Worm (Caenorhabditis elegans) whole organism, young adult: ENCODE data around the gene vms-1.

ENCODE experiments used
- B0019.2 ChIP-seq: fragments of 200-800 bp; sonication (Bioruptor generic); conservative IDR thresholded peaks from 2 replicates; pipeline ENCODE4 v1.3.6; 2022; ENCODE audit warnings: missing genetic modification reagents, missing genetic modification characterization, missing compliant biosample characterization
- B0035.1 ChIP-seq: sonication (generic microtip); optimal IDR thresholded peaks from 2 replicates; lab custom pipeline; 2016; ENCODE audit warnings: missing genetic modification characterization, mild to moderate bottlenecking, missing compliant biosample characterization, missing genotype, missing genetic modification reagents
- B0336.3 ChIP-seq: fragments of 200-800 bp; sonication (Bioruptor generic); IDR thresholded peaks from 2 replicates; pipeline ENCODE4 v1.3.6; 2022; ENCODE audit warnings: missing genetic modification characterization, missing compliant biosample characterization
- C06A6.2 ChIP-seq: fragments of 200-800 bp; sonication (Bioruptor generic); conservative IDR thresholded peaks from 2 replicates; pipeline ENCODE4 v1.3.6; 2022; ENCODE audit warnings: missing genetic modification characterization, missing compliant biosample characterization
- F57C9.4 ChIP-seq: sonication (generic microtip); optimal IDR thresholded peaks from 2 replicates; lab custom pipeline; 2017; ENCODE audit warnings: mild to moderate bottlenecking, missing genetic modification characterization, missing compliant biosample characterization
- K11D2.4 ChIP-seq: fragments of 200-800 bp; sonication (Bioruptor generic); IDR thresholded peaks from 2 replicates; pipeline ENCODE4 v1.3.6; 2022; ENCODE audit warnings: missing genetic modification reagents, missing genetic modification characterization, missing compliant biosample characterization
- T07F8.4 ChIP-seq: sonication (generic microtip); optimal IDR thresholded peaks from 2 replicates; lab custom pipeline; 2016; ENCODE audit warnings: mild to moderate bottlenecking, missing genetic modification characterization, moderate library complexity, missing compliant biosample characterization
- Y67H2A.10 ChIP-seq: fragments of 200-800 bp; sonication (Bioruptor generic); conservative IDR thresholded peaks from 2 replicates; pipeline ENCODE4 v1.3.6; 2022; ENCODE audit warnings: missing genetic modification reagents, missing genetic modification characterization, missing compliant biosample characterization
- Y79H2A.3 ChIP-seq: fragments of 200-800 bp; sonication (Bioruptor generic); conservative IDR thresholded peaks from 2 replicates; pipeline ENCODE4 v1.3.6; 2022; ENCODE audit warnings: missing genetic modification reagents, missing genetic modification characterization, missing compliant biosample characterization
- ZK185.1 ChIP-seq: sonication (generic microtip); optimal IDR thresholded peaks from 2 replicates; lab custom pipeline; 2016; ENCODE audit warnings: mild to moderate bottlenecking, missing genetic modification characterization, missing compliant biosample characterization; ENCODE audit not compliant: poor library complexity, severe bottlenecking
- ama-1 ChIP-seq, 3 experiments: fragments of 150-350 bp in 1 of 3; sonication (generic microtip) in 2 of 3; optimal IDR thresholded peaks; 2 replicates each; lab custom pipeline; 2014 to 2018; ENCODE audit warnings: missing biosample characterization in 2 of 3, missing genetic modification characterization in 2 of 3, missing genetic modification reagents in 2 of 3
- aptf-2 ChIP-seq: fragments of 200-800 bp; sonication (Bioruptor generic); conservative IDR thresholded peaks from 2 replicates; pipeline ENCODE4 v1.3.6; 2022; ENCODE audit warnings: missing genetic modification reagents, missing genetic modification characterization, missing compliant biosample characterization
- attf-3 ChIP-seq: fragments of 200-800 bp; sonication (Bioruptor generic); conservative IDR thresholded peaks from 2 replicates; pipeline ENCODE4 v1.3.6; 2022; ENCODE audit warnings: missing genetic modification reagents, missing genetic modification characterization, missing compliant biosample characterization
- attf-5 ChIP-seq: fragments of 200-800 bp; sonication (Bioruptor generic); optimal IDR thresholded peaks from 2 replicates; lab custom pipeline; 2018; ENCODE audit warnings: mild to moderate bottlenecking, missing genetic modification characterization, missing compliant biosample characterization
- bed-2 ChIP-seq: fragments of 200-800 bp; sonication (Bioruptor generic); IDR thresholded peaks from 2 replicates; pipeline ENCODE4 v1.3.6; 2022; ENCODE audit warnings: missing genetic modification reagents, missing genetic modification characterization, missing compliant biosample characterization
- ccch-3 ChIP-seq: fragments of 200-800 bp; sonication (Bioruptor generic); optimal IDR thresholded peaks from 2 replicates; lab custom pipeline; 2018; ENCODE audit warnings: mild to moderate bottlenecking, missing genetic modification characterization, missing compliant biosample characterization
- cebp-2 ChIP-seq: fragments of 200-800 bp; sonication (Bioruptor generic); IDR thresholded peaks from 2 replicates; pipeline ENCODE4 v1.3.6; 2022; ENCODE audit warnings: missing genetic modification characterization, missing compliant biosample characterization
- ceh-100 ChIP-seq: fragments of 200-800 bp; sonication (Bioruptor generic); IDR thresholded peaks from 2 replicates; pipeline ENCODE4 v1.3.6; 2022; ENCODE audit warnings: missing genetic modification reagents, missing genetic modification characterization, missing compliant biosample characterization
- ceh-58 ChIP-seq: fragments of 200-800 bp; sonication (Bioruptor generic); IDR thresholded peaks from 2 replicates; pipeline ENCODE4 v1.3.6; 2022; ENCODE audit warnings: missing genetic modification characterization, missing compliant biosample characterization
- dox-1 ChIP-seq: fragments of 200-800 bp; sonication (Bioruptor generic); IDR thresholded peaks from 2 replicates; pipeline ENCODE4 v1.3.6; 2022; ENCODE audit warnings: missing genetic modification reagents, missing genetic modification characterization, missing compliant biosample characterization
- dpff-1 ChIP-seq: sonication (generic microtip); optimal IDR thresholded peaks from 2 replicates; lab custom pipeline; 2017; ENCODE audit warnings: mild to moderate bottlenecking, missing genetic modification characterization, missing compliant biosample characterization
- efl-1 ChIP-seq: fragments of 150-350 bp; optimal IDR thresholded peaks from 2 replicates; lab custom pipeline; 2014; ENCODE audit warnings: missing biosample characterization, missing genetic modification reagents, missing genetic modification characterization
- egl-44 ChIP-seq: fragments of 200-800 bp; sonication (Bioruptor generic); IDR thresholded peaks from 2 replicates; pipeline ENCODE4 v1.3.6; 2022; ENCODE audit warnings: missing genetic modification reagents, missing genetic modification characterization, missing compliant biosample characterization
- ets-4 ChIP-seq: fragments of 200-800 bp; sonication (Bioruptor generic); optimal IDR thresholded peaks from 2 replicates; lab custom pipeline; 2018; ENCODE audit warnings: mild to moderate bottlenecking, missing genetic modification characterization, missing compliant biosample characterization
- gei-17 ChIP-seq: fragments of 200-800 bp; sonication (Bioruptor generic); optimal IDR thresholded peaks from 2 replicates; lab custom pipeline; 2018; ENCODE audit warnings: mild to moderate bottlenecking, missing genetic modification characterization, missing compliant biosample characterization
- hmg-1.2 ChIP-seq: fragments of 200-800 bp; sonication (Bioruptor generic); IDR thresholded peaks from 2 replicates; pipeline ENCODE4 v1.3.6; 2022; ENCODE audit warnings: missing genetic modification reagents, missing genetic modification characterization, missing compliant biosample characterization
- let-526 ChIP-seq: fragments of 200-800 bp; sonication (Bioruptor generic); IDR thresholded peaks from 2 replicates; pipeline ENCODE4 v1.3.6; 2022; ENCODE audit warnings: missing genetic modification reagents, missing genetic modification characterization, missing compliant biosample characterization
- let-607 ChIP-seq, 2 experiments: fragments of 200-800 bp in 1 of 2; sonication (Bioruptor generic) in 1 of 2; sonication (generic microtip) in 1 of 2; optimal IDR thresholded peaks; 2 replicates each; lab custom pipeline; 2016 to 2018; ENCODE audit warnings: mild to moderate bottlenecking in 2 of 2, missing compliant biosample characterization in 2 of 2, missing genetic modification characterization in 2 of 2, moderate library complexity in 2 of 2, missing genotype in 1 of 2
- lin-40 ChIP-seq: sonication (generic microtip); optimal IDR thresholded peaks from 2 replicates; lab custom pipeline; 2016; ENCODE audit warnings: missing genetic modification characterization, mild to moderate bottlenecking, missing compliant biosample characterization, missing genotype, missing genetic modification reagents
- lsy-27 ChIP-seq: sonication (generic microtip); optimal IDR thresholded peaks from 2 replicates; lab custom pipeline; 2017; ENCODE audit warnings: missing genetic modification characterization, mild to moderate bottlenecking, missing compliant biosample characterization, antibody characterized with exemption, missing genotype, borderline replicate concordance; ENCODE audit not compliant: insufficient read depth
- madf-6 ChIP-seq: fragments of 200-800 bp; sonication (Bioruptor generic); IDR thresholded peaks from 2 replicates; pipeline ENCODE4 v1.3.6; 2022; ENCODE audit warnings: missing genetic modification reagents, missing genetic modification characterization, missing compliant biosample characterization
- mxl-1 ChIP-seq: sonication (generic microtip); optimal IDR thresholded peaks from 2 replicates; lab custom pipeline; 2016; ENCODE audit warnings: missing genetic modification characterization, missing compliant biosample characterization
- nfyb-1 ChIP-seq: fragments of 200-800 bp; sonication (Bioruptor generic); IDR thresholded peaks from 2 replicates; pipeline ENCODE4 v1.3.6; 2022; ENCODE audit warnings: missing genetic modification reagents, missing genetic modification characterization, missing compliant biosample characterization
- nhr-80 ChIP-seq: sonication (generic microtip); optimal IDR thresholded peaks from 2 replicates; lab custom pipeline; 2016; ENCODE audit warnings: missing genetic modification characterization, missing compliant biosample characterization
- rec-8 ChIP-seq, 2 experiments: sonication (generic microtip); optimal IDR thresholded peaks; 2 replicates each; lab custom pipeline; 2016; ENCODE audit warnings: mild to moderate bottlenecking in 2 of 2, missing genetic modification characterization in 2 of 2, missing genetic modification reagents in 2 of 2, missing genotype in 2 of 2, missing biosample characterization in 1 of 2, missing compliant biosample characterization in 1 of 2, moderate library complexity in 1 of 2
- sptf-2 ChIP-seq: fragments of 200-800 bp; sonication (Bioruptor generic); optimal IDR thresholded peaks from 2 replicates; lab custom pipeline; 2018; ENCODE audit warnings: mild to moderate bottlenecking, missing genetic modification characterization, missing compliant biosample characterization
- tbp1 ChIP-seq: fragments of 200-800 bp; sonication (Bioruptor generic); optimal IDR thresholded peaks from 2 replicates; lab custom pipeline; 2018; ENCODE audit warnings: mild to moderate bottlenecking, missing genetic modification characterization, missing compliant biosample characterization
- tlf-1 ChIP-seq: fragments of 200-800 bp; sonication (Bioruptor generic); optimal IDR thresholded peaks from 2 replicates; lab custom pipeline; 2018; ENCODE audit warnings: mild to moderate bottlenecking, missing genetic modification characterization, missing compliant biosample characterization
- zfh-2 ChIP-seq: fragments of 200-800 bp; sonication (Bioruptor generic); conservative IDR thresholded peaks from 2 replicates; pipeline ENCODE4 v1.3.6; 2022; ENCODE audit warnings: missing genetic modification reagents, missing genetic modification characterization, missing compliant biosample characterization
- ztf-18 ChIP-seq: sonication (generic microtip); optimal IDR thresholded peaks from 2 replicates; lab custom pipeline; 2016; ENCODE audit warnings: missing genotype, mild to moderate bottlenecking, missing genetic modification characterization, missing compliant biosample characterization
- ztf-22 ChIP-seq: fragments of 200-800 bp; sonication (Bioruptor generic); optimal IDR thresholded peaks from 2 replicates; lab custom pipeline; 2018; ENCODE audit warnings: mild to moderate bottlenecking, missing genetic modification characterization, moderate library complexity, missing compliant biosample characterization
- ztf-26 ChIP-seq: sonication (generic microtip); optimal IDR thresholded peaks from 2 replicates; lab custom pipeline; 2017; ENCODE audit warnings: missing genetic modification characterization, missing compliant biosample characterization
- ztf-28 ChIP-seq: fragments of 200-800 bp; sonication (Bioruptor generic); IDR thresholded peaks from 2 replicates; pipeline ENCODE4 v1.3.6; 2022; ENCODE audit warnings: missing genetic modification reagents, missing genetic modification characterization, missing compliant biosample characterization

The vms-1 gene

ce11 chrIII:8130177-8130902, 42.0 kb downstream of the vms-1 start, which contains the start of the genes rpl-21 and C14B9.10 (continued):
- TF ChIP-seq K11D2.4 (GFP tag; lab: Robert Waterston, UW) (no peak), efl-1 (GFP tag; lab: Kevin White, UChicago) (peak; percentile 55), sptf-2 (GFP tag; lab: Kevin White, UChicago) (no peak), lin-40 (tag; lab: Kevin White, UChicago) (peak; percentile 46), let-526 (GFP tag; lab: Robert Waterston, UW) (no peak), attf-5 (GFP tag; lab: Kevin White, UChicago) (peak; percentile 76), rec-8 (tag; optimal IDR thresholded peaks at IDR 0.05; lab: Kevin White, UChicago) (peak in 1 of 2 experiments; percentile 46), ceh-100 (peak; percentile 52; the same call in 1 of the 2 replicates), madf-6 (peak; percentile 92), Y79H2A.3 (GFP tag; lab: Robert Waterston, UW) (no peak), ZK185.1 (tag; lab: Kevin White, UChicago) (peak; percentile 66), B0336.3 (GFP tag; lab: Robert Waterston, UW) (peak; percentile 63), cebp-2 (GFP tag; lab: Robert Waterston, UW) (no peak), tbp1 (GFP tag; lab: Kevin White, UChicago) (peak; percentile 71), hmg-1.2 (peak; percentile 91), T07F8.4 (no peak), attf-3 (GFP tag; lab: Robert Waterston, UW) (peak; percentile 70)

DNA sequence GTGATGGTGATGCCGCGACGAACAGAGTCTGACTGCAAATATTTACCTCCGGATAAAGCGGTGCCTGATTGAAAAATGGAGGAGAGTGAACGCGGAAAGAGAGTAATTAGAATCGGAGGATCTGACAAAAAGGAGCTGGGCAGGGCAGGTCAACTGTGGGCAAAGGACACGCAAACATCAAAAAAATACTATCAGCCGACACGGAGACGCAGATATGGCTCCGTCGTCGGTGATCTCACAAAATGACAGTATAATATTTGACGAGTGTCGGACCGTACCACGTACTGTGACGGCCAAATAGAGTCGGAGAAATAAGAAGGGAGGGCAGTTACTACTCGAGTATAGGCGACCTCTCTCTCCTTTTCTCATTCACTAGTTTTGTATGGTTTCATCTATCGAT, 44.2 kb downstream of the vms-1 start:
- TF ChIP-seq B0336.3 (GFP tag; lab: Robert Waterston, UW), result no peak
- TF ChIP-seq nfyb-1 (GFP tag; lab: Robert Waterston, UW), result peak; percentile 39; the same call in 1 of the 2 replicates
- TF ChIP-seq zfh-2 (GFP tag; lab: Robert Waterston, UW), result 0 out of 2 replicates have a peak, but pooled peaks have one; percentile 9

DNA sequence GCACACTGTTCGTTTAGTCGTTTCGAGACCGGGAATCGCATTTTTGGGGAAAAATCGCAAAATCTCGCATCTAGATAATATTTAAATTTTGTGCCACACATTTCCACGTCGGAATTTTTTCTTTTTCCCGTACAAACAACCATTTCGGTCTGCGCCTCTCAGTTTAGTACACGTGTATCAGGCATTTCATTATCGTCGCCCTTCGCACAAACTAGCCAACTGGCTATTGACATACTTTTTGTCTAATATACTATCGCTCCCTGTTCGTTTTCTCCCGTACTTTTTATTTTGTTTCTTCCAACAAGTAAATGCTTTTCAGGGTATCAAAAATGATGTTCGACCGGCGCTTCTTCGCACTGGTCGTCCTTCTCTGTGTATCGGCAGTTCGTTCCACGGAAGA, 45.0 kb downstream of the vms-1 start, which contains the start of gene C14B9.2:
TSS of gene C14B9.2 (plus strand) at position 320 of the 400 bp plus-strand sequence.
- TF ChIP-seq ceh-58, result no peak
- TF ChIP-seq zfh-2 (GFP tag; lab: Robert Waterston, UW), result no peak
- no peak for TF ChIP-seq gei-17 (GFP tag; lab: Kevin White, UChicago)
- no peak for TF ChIP-seq ztf-26 (tag; lab: Kevin White, UChicago)
- TF ChIP-seq let-607 (tag; optimal IDR thresholded peaks at IDR 0.05; lab: Kevin White, UChicago), result peak; percentile 59 to 88
- no peak for TF ChIP-seq ets-4
- TF ChIP-seq K11D2.4 (GFP tag; lab: Robert Waterston, UW), result no peak
- no peak for TF ChIP-seq bed-2 (GFP tag; lab: Robert Waterston, UW)
- TF ChIP-seq F57C9.4 (tag; lab: Kevin White, UChicago), result no peak
- TF ChIP-seq egl-44 (GFP tag; lab: Robert Waterston, UW), result no peak
- no peak for TF ChIP-seq ama-1 (optimal IDR thresholded peaks at IDR 0.05; lab: Kevin White, UChicago)
- no peak for TF ChIP-seq ama-1 (GFP tag; optimal IDR thresholded peaks at IDR 0.05; lab: Kevin White, UChicago)
- no peak for TF ChIP-seq ztf-22 (GFP tag; lab: Kevin White, UChicago)
- peak; percentile 55 for TF ChIP-seq nhr-80 (tag; lab: Kevin White, UChicago)
- TF ChIP-seq lsy-27, result no peak
- 0 out of 2 replicates have a peak, but pooled peaks have one; percentile 34 for TF ChIP-seq dox-1 (GFP tag; lab: Robert Waterston, UW)
- peak; percentile 24 for TF ChIP-seq attf-5 (GFP tag; lab: Kevin White, UChicago)
- no peak for TF ChIP-seq ztf-28 (GFP tag; lab: Robert Waterston, UW)
- no peak for TF ChIP-seq dpff-1 (tag; lab: Kevin White, UChicago)
- TF ChIP-seq ccch-3 (GFP tag; lab: Kevin White, UChicago), result no peak
- no peak for TF ChIP-seq B0019.2 (GFP tag; lab: Robert Waterston, UW)
- no peak for TF ChIP-seq mxl-1 (tag; lab: Kevin White, UChicago)
- TF ChIP-seq lin-40 (tag; lab: Kevin White, UChicago), result no peak
- TF ChIP-seq B0035.1 (tag; lab: Kevin White, UChicago), result no peak
- no peak for TF ChIP-seq aptf-2 (GFP tag; lab: Robert Waterston, UW)
- no peak for TF ChIP-seq Y67H2A.10 (GFP tag; lab: Robert Waterston, UW)
- no peak for TF ChIP-seq tlf-1 (GFP tag; lab: Kevin White, UChicago)
- TF ChIP-seq ztf-18 (tag; lab: Kevin White, UChicago), result no peak
- no peak for TF ChIP-seq C06A6.2 (GFP tag; lab: Robert Waterston, UW)
